Worm (Caenorhabditis elegans) whole organism, mixed stage, embryonic: ENCODE results near the gene F23D12.3.

Experiments used
- elt-3 ChIP-seq: fragments of 150-350 bp; optimal IDR thresholded peaks from 2 replicates; lab custom pipeline; 2014; ENCODE audit warnings: missing biosample characterization, missing genetic modification characterization
- pha-4 ChIP-seq: fragments of 150-350 bp; optimal IDR thresholded peaks from 2 replicates; lab custom pipeline; 2018; ENCODE audit warnings: missing biosample characterization, missing genetic modification reagents, missing genetic modification characterization
- unc-39 ChIP-seq: fragments of 150-350 bp; optimal IDR thresholded peaks from 2 replicates; lab custom pipeline; 2014; ENCODE audit warnings: missing biosample characterization, missing genetic modification characterization
- ztf-11 ChIP-seq: fragments of 150-350 bp; optimal IDR thresholded peaks from 2 replicates; lab custom pipeline; 2014; ENCODE audit warnings: missing biosample characterization, missing genetic modification characterization

ce11 chrX:14424673-14425072, 17.7 kb upstream of the F23D12.3 start, which contains the start of gene F23D12.11:
- TF ChIP-seq unc-39 (tag; lab: Kevin White, UChicago) (no peak), elt-3 (no peak), pha-4 (tag; lab: Kevin White, UChicago) (no peak), ztf-11 (tag; lab: Kevin White, UChicago) (no peak)
